Fruit fly (Drosophila melanogaster) whole organism, embryonic: ENCODE results near the gene grnd.

ENCODE experiments used
- Bgb ChIP-seq: fragments of 200-800 bp; sonication (Bioruptor generic); IDR thresholded peaks from 2 replicates; pipeline ENCODE4 v1.3.6; 2022; ENCODE audit warnings: missing biosample characterization, missing genetic modification characterization; ENCODE audit not compliant: partially characterized antibody
- Blimp-1 ChIP-seq: fragments of 200-800 bp; sonication (Bioruptor generic); optimal IDR thresholded peaks from 3 replicates; lab custom pipeline; 2018; ENCODE audit warnings: missing biosample characterization, missing genetic modification characterization, mild to moderate bottlenecking, moderate library complexity, missing genetic modification reagents
- CG10321 ChIP-seq: fragments of 200-800 bp; sonication (Bioruptor generic); IDR thresholded peaks from 2 replicates; pipeline ENCODE4 v1.3.6; 2022; ENCODE audit warnings: missing biosample characterization, missing genetic modification characterization
- CG10959 ChIP-seq: fragments of 200-800 bp; sonication (Bioruptor generic); IDR thresholded peaks from 2 replicates; pipeline ENCODE4 v1.3.6; 2022; ENCODE audit warnings: missing biosample characterization, missing genetic modification characterization
- CG11696 ChIP-seq: fragments of 200-800 bp; sonication (Bioruptor generic); IDR thresholded peaks from 2 replicates; pipeline ENCODE4 v1.3.6; 2022; ENCODE audit warnings: missing biosample characterization, missing genetic modification characterization
- CG12155 ChIP-seq: fragments of 200-800 bp; sonication (Bioruptor generic); optimal IDR thresholded peaks from 3 replicates; lab custom pipeline; 2016; ENCODE audit warnings: missing biosample characterization, missing genetic modification characterization
- CG12219 ChIP-seq: fragments of 200-800 bp; sonication (Bioruptor generic); optimal IDR thresholded peaks from 3 replicates; lab custom pipeline; 2018; ENCODE audit warnings: missing biosample characterization, mild to moderate bottlenecking, missing genetic modification characterization
- CG12299 ChIP-seq: fragments of 200-800 bp; sonication (Bioruptor generic); optimal IDR thresholded peaks from 2 replicates; lab custom pipeline; 2018; ENCODE audit warnings: missing biosample characterization, mild to moderate bottlenecking, missing genetic modification characterization
- CG12659 ChIP-seq: fragments of 200-800 bp; sonication (Bioruptor generic); optimal IDR thresholded peaks from 3 replicates; lab custom pipeline; 2017; ENCODE audit warnings: mild to moderate bottlenecking, missing biosample characterization, missing genetic modification reagents, missing genetic modification characterization
- CG13296 ChIP-seq: fragments of 200-800 bp; sonication (Bioruptor generic); optimal IDR thresholded peaks from 3 replicates; lab custom pipeline; 2018; ENCODE audit warnings: missing biosample characterization, mild to moderate bottlenecking, missing genetic modification characterization
- CG14860 ChIP-seq: fragments of 200-800 bp; sonication (Bioruptor generic); IDR thresholded peaks from 3 replicates; pipeline ENCODE4 v1.3.6; 2022; ENCODE audit warnings: missing biosample characterization, missing genetic modification characterization; ENCODE audit not compliant: partially characterized antibody
- CG15696 ChIP-seq: fragments of 200-800 bp; sonication (Bioruptor generic); optimal IDR thresholded peaks from 2 replicates; lab custom pipeline; 2019; ENCODE audit warnings: missing biosample characterization, mild to moderate bottlenecking, missing genetic modification characterization, moderate library complexity
- CG1647 ChIP-seq: fragments of 200-800 bp; sonication (Bioruptor generic); optimal IDR thresholded peaks from 3 replicates; lab custom pipeline; 2016; ENCODE audit warnings: missing biosample characterization, missing genetic modification characterization
- CG17802 ChIP-seq: fragments of 200-800 bp; sonication (Bioruptor generic); optimal IDR thresholded peaks from 2 replicates; lab custom pipeline; 2018; ENCODE audit warnings: missing biosample characterization, mild to moderate bottlenecking, missing genetic modification characterization, moderate library complexity
- CG31365 ChIP-seq: fragments of 200-800 bp; sonication (Bioruptor generic); optimal IDR thresholded peaks from 2 replicates; lab custom pipeline; 2018; ENCODE audit warnings: missing biosample characterization, mild to moderate bottlenecking, missing genetic modification characterization
- CG34224 ChIP-seq: fragments of 200-800 bp; sonication (Bioruptor generic); IDR thresholded peaks from 3 replicates; pipeline ENCODE4 v1.3.6; 2022; ENCODE audit warnings: missing biosample characterization, missing genetic modification characterization; ENCODE audit not compliant: partially characterized antibody
- CG42726 ChIP-seq: fragments of 200-800 bp; sonication (Bioruptor generic); IDR thresholded peaks from 2 replicates; pipeline ENCODE4 v1.3.6; 2022; ENCODE audit warnings: missing biosample characterization, missing genetic modification characterization; ENCODE audit not compliant: partially characterized antibody
- CG6175 ChIP-seq: fragments of 200-800 bp; sonication (Bioruptor generic); IDR thresholded peaks from 3 replicates; pipeline ENCODE4 v1.3.6; 2022; ENCODE audit warnings: missing biosample characterization, missing genetic modification characterization
- CG8089 ChIP-seq: fragments of 200-800 bp; sonication (Bioruptor generic); optimal IDR thresholded peaks from 3 replicates; lab custom pipeline; 2016; ENCODE audit warnings: missing biosample characterization, missing genetic modification characterization
- CG8281 ChIP-seq: fragments of 200-800 bp; sonication (Bioruptor generic); optimal IDR thresholded peaks from 2 replicates; lab custom pipeline; 2018; ENCODE audit warnings: missing biosample characterization, mild to moderate bottlenecking, missing genetic modification characterization, moderate library complexity
- CG8924 ChIP-seq: fragments of 200-800 bp; optimal IDR thresholded peaks from 3 replicates; lab custom pipeline; 2019; ENCODE audit warnings: missing biosample characterization, mild to moderate bottlenecking, missing genetic modification characterization, moderate library complexity
- Deaf1 ChIP-seq: fragments of 200-800 bp; optimal IDR thresholded peaks from 3 replicates; lab custom pipeline; 2019; ENCODE audit warnings: missing biosample characterization, mild to moderate bottlenecking, missing genetic modification characterization, moderate library complexity
- E2f2 ChIP-seq: fragments of 200-800 bp; sonication (Bioruptor generic); IDR thresholded peaks from 2 replicates; pipeline ENCODE4 v1.3.6; 2022; ENCODE audit warnings: missing biosample characterization, missing genetic modification characterization
- Ets97D ChIP-seq: fragments of 200-800 bp; sonication (Bioruptor generic); optimal IDR thresholded peaks from 3 replicates; lab custom pipeline; 2016; ENCODE audit warnings: missing biosample characterization, missing genetic modification characterization
- HLH3B ChIP-seq: fragments of 200-800 bp; sonication (Bioruptor generic); IDR thresholded peaks from 2 replicates; pipeline ENCODE4 v1.3.6; 2022; ENCODE audit warnings: missing biosample characterization, missing genetic modification characterization
- HmgD ChIP-seq: fragments of 200-800 bp; sonication (Bioruptor generic); optimal IDR thresholded peaks from 3 replicates; lab custom pipeline; 2016; ENCODE audit warnings: missing biosample characterization, missing genetic modification characterization
- Kr ChIP-seq: fragments of 200-800 bp; sonication (Bioruptor generic); optimal IDR thresholded peaks from 2 replicates; lab custom pipeline; 2017; ENCODE audit warnings: missing biosample characterization, mild to moderate bottlenecking, missing genetic modification characterization
- MESR4 ChIP-seq: fragments of 200-800 bp; sonication (Bioruptor generic); optimal IDR thresholded peaks from 2 replicates; lab custom pipeline; 2018; ENCODE audit warnings: missing biosample characterization, mild to moderate bottlenecking, missing genetic modification characterization, moderate library complexity
- NC2β ChIP-seq: fragments of 200-800 bp; sonication (Bioruptor generic); optimal IDR thresholded peaks from 2 replicates; lab custom pipeline; 2016; ENCODE audit warnings: missing biosample characterization, missing genetic modification characterization
- Oaz ChIP-seq: fragments of 200-800 bp; sonication (Bioruptor generic); IDR thresholded peaks from 2 replicates; pipeline ENCODE4 v1.3.6; 2022; ENCODE audit warnings: missing biosample characterization, missing genetic modification characterization
- Rfx ChIP-seq: fragments of 200-800 bp; sonication (Bioruptor generic); IDR thresholded peaks from 2 replicates; pipeline ENCODE4 v1.3.6; 2022; ENCODE audit warnings: missing biosample characterization, missing genetic modification characterization
- Scr ChIP-seq: fragments of 200-800 bp; sonication (Bioruptor generic); IDR thresholded peaks from 2 replicates; pipeline ENCODE4 v1.3.6; 2022; ENCODE audit warnings: missing biosample characterization, missing genetic modification characterization; ENCODE audit not compliant: partially characterized antibody
- Ssrp ChIP-seq: fragments of 200-800 bp; sonication (Bioruptor generic); optimal IDR thresholded peaks from 2 replicates; lab custom pipeline; 2018; ENCODE audit warnings: missing biosample characterization, mild to moderate bottlenecking, missing genetic modification characterization, moderate library complexity
- az2 ChIP-seq: fragments of 200-800 bp; sonication (Bioruptor generic); optimal IDR thresholded peaks from 3 replicates; lab custom pipeline; 2016; ENCODE audit warnings: missing biosample characterization, missing genetic modification characterization
- dm ChIP-seq: fragments of 200-800 bp; sonication (Bioruptor generic); optimal IDR thresholded peaks from 3 replicates; lab custom pipeline; 2016; ENCODE audit warnings: missing biosample characterization, missing genetic modification characterization
- dpn ChIP-seq, 2 experiments: fragments of 200-800 bp; sonication (Bioruptor generic); optimal IDR thresholded peaks; 3 replicates each; lab custom pipeline; 2016; ENCODE audit warnings: missing biosample characterization in 2 of 2, missing genetic modification characterization in 2 of 2
- dysf ChIP-seq: fragments of 200-800 bp; sonication (Bioruptor generic); IDR thresholded peaks from 3 replicates; pipeline ENCODE4 v1.3.6; 2022; ENCODE audit warnings: missing biosample characterization, missing genetic modification characterization
- emc ChIP-seq: fragments of 200-800 bp; sonication (Bioruptor generic); optimal IDR thresholded peaks from 2 replicates; lab custom pipeline; 2016; ENCODE audit warnings: missing biosample characterization, missing genetic modification characterization
- grau ChIP-seq: fragments of 200-800 bp; optimal IDR thresholded peaks from 3 replicates; lab custom pipeline; 2019; ENCODE audit warnings: missing biosample characterization, mild to moderate bottlenecking, missing genetic modification characterization, moderate library complexity
- klu ChIP-seq: fragments of 200-800 bp; sonication (Bioruptor generic); IDR thresholded peaks from 2 replicates; pipeline ENCODE4 v1.3.6; 2022; ENCODE audit warnings: missing biosample characterization, missing genetic modification characterization
- lilli ChIP-seq: fragments of 200-800 bp; sonication (Bioruptor generic); optimal IDR thresholded peaks from 3 replicates; lab custom pipeline; 2016; ENCODE audit warnings: missing biosample characterization, missing genetic modification characterization
- lola ChIP-seq, 3 experiments: fragments of >200 bp in 2 of 3; fragments of 200-800 bp in 1 of 3; sonication (Bioruptor generic) in 1 of 3; optimal IDR thresholded peaks; 2 replicates each; lab custom pipeline; 2017 to 2019; ENCODE audit warnings: missing biosample characterization in 3 of 3, missing genetic modification characterization in 3 of 3, mild to moderate bottlenecking in 1 of 3, moderate library complexity in 1 of 3
- nom ChIP-seq: fragments of 200-800 bp; sonication (Bioruptor generic); optimal IDR thresholded peaks from 2 replicates; lab custom pipeline; 2017; ENCODE audit warnings: missing biosample characterization, missing genetic modification characterization, mild to moderate bottlenecking, moderate library complexity, missing genetic modification reagents
- run ChIP-seq: fragments of 200-800 bp; sonication (Bioruptor generic); optimal IDR thresholded peaks from 3 replicates; lab custom pipeline; 2018; ENCODE audit warnings: missing biosample characterization, mild to moderate bottlenecking, missing genetic modification characterization
- sd ChIP-seq: fragments of 200-800 bp; sonication (Bioruptor generic); optimal IDR thresholded peaks from 3 replicates; lab custom pipeline; 2018; ENCODE audit warnings: missing biosample characterization, mild to moderate bottlenecking, missing genetic modification characterization, moderate library complexity
- sna ChIP-seq: fragments of 200-800 bp; sonication (Bioruptor generic); IDR thresholded peaks from 2 replicates; pipeline ENCODE4 v1.3.6; 2022; ENCODE audit warnings: missing biosample characterization, missing genetic modification characterization; ENCODE audit not compliant: partially characterized antibody
- unc-4 ChIP-seq: fragments of 200-800 bp; sonication (Bioruptor generic); IDR thresholded peaks from 2 replicates; pipeline ENCODE4 v1.3.6; 2022; ENCODE audit warnings: missing biosample characterization, missing genetic modification characterization; ENCODE audit not compliant: partially characterized antibody

grnd gene

DNA sequence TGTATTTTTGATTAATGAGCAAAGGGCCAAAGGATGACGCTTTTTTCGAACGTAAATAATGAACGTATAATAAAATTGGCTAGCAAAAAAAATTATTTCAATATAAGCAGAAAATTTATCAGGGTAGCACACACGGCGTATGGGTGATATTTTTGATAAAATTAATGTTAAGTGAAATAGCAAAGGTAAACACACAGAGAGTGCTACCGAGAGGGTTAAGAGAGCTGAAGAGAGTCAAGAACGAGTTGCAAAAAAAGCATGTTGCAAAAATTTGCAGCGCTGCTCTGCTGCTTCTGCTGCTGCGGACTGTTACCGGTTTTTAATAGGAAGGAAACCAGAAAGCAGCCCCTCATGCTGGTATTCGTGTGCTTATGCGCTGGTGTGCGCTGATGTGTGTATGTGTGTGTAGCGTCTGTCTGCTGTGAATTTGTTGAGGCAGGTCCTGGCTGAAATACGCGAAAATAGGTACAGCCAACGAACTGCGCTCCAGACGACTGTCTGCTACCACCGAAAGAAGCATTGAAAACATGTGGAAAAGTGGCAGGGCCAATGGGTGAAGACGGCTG lies 15.6 kb upstream of the grnd start:
- TF ChIP-seq nom, result peak; percentile 15
- no peak for TF ChIP-seq HmgD (GFP tag; lab: Kevin White, UChicago)

DNA sequence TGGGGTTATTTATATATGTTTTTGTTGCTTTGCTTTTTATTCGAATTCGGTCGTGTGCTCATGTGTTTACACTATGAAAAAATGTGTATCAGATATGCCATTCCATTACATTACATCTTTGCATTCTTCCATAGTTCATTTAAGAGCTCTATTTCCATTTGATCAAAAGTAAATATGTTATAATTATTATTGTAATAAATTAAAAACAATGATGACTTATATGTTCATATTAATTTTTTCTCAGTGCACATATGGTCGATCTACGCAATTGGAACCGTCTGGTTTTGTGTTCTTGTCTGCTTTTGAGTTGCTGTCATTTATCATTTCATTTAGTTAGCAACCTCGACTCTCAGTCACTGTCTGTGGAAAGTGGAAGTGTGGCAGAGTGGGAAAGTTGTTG lies 7.8 kb upstream of the grnd start:
- TF ChIP-seq Ssrp, result peak; percentile 92
- peak; percentile 17 for TF ChIP-seq MESR4 (GFP tag; lab: Kevin White, UChicago)
- peak; percentile 66; the same call in 1 of the 2 replicates for TF ChIP-seq E2f2 (GFP tag; lab: Robert Waterston, UW)
- TF ChIP-seq run, result peak; percentile 80
- peak; percentile 66 for TF ChIP-seq CG8281 (tag; lab: Kevin White, UChicago)
- TF ChIP-seq Rfx, result no peak
- TF ChIP-seq CG6175 (GFP tag; lab: Robert Waterston, UW), result peak; percentile 76; the same call in 2 of the 3 replicates
- no peak for TF ChIP-seq emc (GFP tag; lab: Kevin White, UChicago)
- no peak; the same call in 1 of the 2 replicates for TF ChIP-seq Oaz (GFP tag; lab: Robert Waterston, UW)
- peak; percentile 41 for TF ChIP-seq CG31365 (tag; lab: Kevin White, UChicago)
- peak; percentile 19 for TF ChIP-seq CG8089 (GFP tag; lab: Kevin White, UChicago)
- peak; percentile 82 for TF ChIP-seq CG12659 (GFP tag; lab: Kevin White, UChicago)
- TF ChIP-seq dpn (GFP tag; optimal IDR thresholded peaks at IDR 0.05; lab: Kevin White, UChicago), result peak; percentile 50 to 87
- no peak for TF ChIP-seq Deaf1 (tag; lab: Kevin White, UChicago)
- TF ChIP-seq sd, result peak; percentile 81
- TF ChIP-seq az2, result peak; percentile 87
- peak; percentile 78 for TF ChIP-seq CG11696 (GFP tag; lab: Robert Waterston, UW)
- peak in 1 of 3 experiments; percentile 95 for TF ChIP-seq lola (GFP tag; optimal IDR thresholded peaks at IDR 0.05; lab: Kevin White, UChicago)
- peak; percentile 80 for TF ChIP-seq CG12219
- peak; percentile 69 for TF ChIP-seq lilli (GFP tag; lab: Kevin White, UChicago)
- TF ChIP-seq CG15696, result peak; percentile 90
- peak; percentile 94 for TF ChIP-seq CG10959
- TF ChIP-seq CG10321 (GFP tag; lab: Robert Waterston, UW), result no peak
- no peak for TF ChIP-seq Kr (GFP tag; lab: Kevin White, UChicago)
- peak; percentile 45 for TF ChIP-seq CG17802 (tag; lab: Kevin White, UChicago)
- TF ChIP-seq NC2β (GFP tag; lab: Kevin White, UChicago), result peak; percentile 26
- TF ChIP-seq HLH3B (GFP tag; lab: Robert Waterston, UW), result peak; percentile 96
- TF ChIP-seq CG12155 (GFP tag; lab: Kevin White, UChicago), result peak; percentile 76
- no peak for TF ChIP-seq Scr (GFP tag; lab: Robert Waterston, UW)
- peak; percentile 92 for TF ChIP-seq grau (tag; lab: Kevin White, UChicago)
- no peak for TF ChIP-seq unc-4
- TF ChIP-seq CG13296 (GFP tag; lab: Kevin White, UChicago), result peak; percentile 70
- peak; percentile 5 for TF ChIP-seq dm (GFP tag; lab: Kevin White, UChicago)
- TF ChIP-seq dysf, result peak; percentile 94
- no peak for TF ChIP-seq Bgb
- TF ChIP-seq CG8924, result peak; percentile 95
- no peak for TF ChIP-seq CG42726
- TF ChIP-seq Blimp-1 (GFP tag; lab: Kevin White, UChicago), result peak; percentile 96
- no peak for TF ChIP-seq sna
- TF ChIP-seq CG12299 (tag; lab: Kevin White, UChicago), result peak; percentile 85
- peak; percentile 55 for TF ChIP-seq CG1647 (GFP tag; lab: Kevin White, UChicago)
- peak; percentile 25 for TF ChIP-seq Ets97D (GFP tag; lab: Kevin White, UChicago)
- peak; percentile 86 for TF ChIP-seq klu
- no peak for TF ChIP-seq CG34224 (GFP tag; lab: Robert Waterston, UW)
- TF ChIP-seq CG14860, result no peak
